Fruit fly (Drosophila melanogaster) S2 (cell line): ENCODE results near the gene CG34179.

Experiments used
- CG8478 ChIP-seq: fragments of >200 bp; optimal IDR thresholded peaks from 2 replicates; lab custom pipeline; 2018
- CTCF ChIP-seq, 2 experiments: fragments of >200 bp; optimal IDR thresholded peaks; 2 replicates each; lab custom pipeline; 2018

dm6 chr2L:6035155-6035554, 13.4 kb downstream of the CG34179 start:
- TF ChIP-seq CTCF (optimal IDR thresholded peaks at IDR 0.05; lab: Kevin White, UChicago) (no peak), CG8478 (no peak)
